Fruit fly (Drosophila melanogaster) whole organism, embryonic: ENCODE measurements around the gene Torsin.

Experiments
- Atf6 ChIP-seq: fragments of 200-800 bp; sonication (Bioruptor generic); IDR thresholded peaks from 2 replicates; pipeline ENCODE4 v1.3.6; 2022; ENCODE audit warnings: missing biosample characterization, missing genetic modification characterization
- CG10274 ChIP-seq: fragments of 200-800 bp; sonication (Bioruptor generic); optimal IDR thresholded peaks from 3 replicates; lab custom pipeline; 2017; ENCODE audit warnings: missing biosample characterization, mild to moderate bottlenecking, missing genetic modification characterization
- CG11398 ChIP-seq: fragments of 200-800 bp; sonication (Bioruptor generic); optimal IDR thresholded peaks from 2 replicates; lab custom pipeline; 2016; ENCODE audit warnings: missing biosample characterization, missing genetic modification characterization
- CG12299 ChIP-seq: fragments of 200-800 bp; sonication (Bioruptor generic); optimal IDR thresholded peaks from 2 replicates; lab custom pipeline; 2018; ENCODE audit warnings: missing biosample characterization, mild to moderate bottlenecking, missing genetic modification characterization
- CG17912 ChIP-seq: fragments of 200-800 bp; sonication (Bioruptor generic); optimal IDR thresholded peaks from 2 replicates; lab custom pipeline; 2018; ENCODE audit warnings: missing biosample characterization, mild to moderate bottlenecking, missing genetic modification characterization
- CG2129 ChIP-seq: fragments of 200-800 bp; sonication (Bioruptor generic); IDR thresholded peaks from 2 replicates; pipeline ENCODE4 v1.3.6; 2022; ENCODE audit warnings: missing biosample characterization, missing genetic modification characterization; ENCODE audit not compliant: partially characterized antibody
- CG2712 ChIP-seq: fragments of 200-800 bp; optimal IDR thresholded peaks from 3 replicates; lab custom pipeline; 2019; ENCODE audit warnings: missing biosample characterization, mild to moderate bottlenecking, missing genetic modification characterization, moderate library complexity
- CG4617 ChIP-seq: fragments of 200-800 bp; sonication (Bioruptor generic); optimal IDR thresholded peaks from 3 replicates; lab custom pipeline; 2016; ENCODE audit warnings: missing biosample characterization, missing genetic modification characterization, borderline replicate concordance
- CG6791 ChIP-seq: fragments of 200-800 bp; sonication (Bioruptor generic); IDR thresholded peaks from 3 replicates; pipeline ENCODE4 v1.3.6; 2022; ENCODE audit warnings: missing biosample characterization, missing genetic modification characterization; ENCODE audit not compliant: partially characterized antibody
- CG8290 ChIP-seq, 3 experiments: fragments of 200-800 bp; sonication (Bioruptor generic); optimal IDR thresholded peaks; 2 replicates each; lab custom pipeline; 2016 to 2019; ENCODE audit warnings: missing biosample characterization in 3 of 3, missing genetic modification characterization in 3 of 3, mild to moderate bottlenecking in 2 of 3, moderate library complexity in 1 of 3
- CHES-1-like ChIP-seq: fragments of 200-800 bp; sonication (Bioruptor generic); optimal IDR thresholded peaks from 2 replicates; lab custom pipeline; 2016; ENCODE audit warnings: missing biosample characterization, missing genetic modification characterization
- Dll ChIP-seq: fragments of 200-800 bp; sonication (Bioruptor generic); IDR thresholded peaks from 4 replicates; pipeline ENCODE4 v1.3.6; 2022; ENCODE audit warnings: missing biosample characterization, missing genetic modification characterization; ENCODE audit not compliant: partially characterized antibody
- Doc3 ChIP-seq: fragments of 200-800 bp; sonication (Bioruptor generic); IDR thresholded peaks from 3 replicates; pipeline ENCODE4 v1.3.6; 2022; ENCODE audit warnings: missing biosample characterization, missing genetic modification characterization; ENCODE audit not compliant: partially characterized antibody
- E2f1 ChIP-seq: fragments of 200-800 bp; sonication (Bioruptor generic); IDR thresholded peaks from 2 replicates; pipeline ENCODE4 v1.3.6; 2022; ENCODE audit warnings: missing biosample characterization, missing genetic modification characterization
- Gsc ChIP-seq: fragments of 200-800 bp; sonication (Bioruptor generic); IDR thresholded peaks from 2 replicates; pipeline ENCODE4 v1.3.6; 2022; ENCODE audit warnings: missing biosample characterization, missing genetic modification characterization
- H2.0 ChIP-seq: fragments of 200-800 bp; sonication (Bioruptor generic); IDR thresholded peaks from 2 replicates; pipeline ENCODE4 v1.3.6; 2022; ENCODE audit warnings: missing biosample characterization, missing genetic modification characterization
- Hand ChIP-seq: fragments of 200-800 bp; sonication (Bioruptor generic); optimal IDR thresholded peaks from 2 replicates; lab custom pipeline; 2017; ENCODE audit warnings: mild to moderate bottlenecking, missing biosample characterization, missing genetic modification reagents, missing genetic modification characterization
- Hey ChIP-seq: fragments of 200-800 bp; sonication (Bioruptor generic); optimal IDR thresholded peaks from 3 replicates; lab custom pipeline; 2018; ENCODE audit warnings: missing biosample characterization, mild to moderate bottlenecking, missing genetic modification characterization
- MBD-R2 ChIP-seq: fragments of 200-800 bp; sonication (Bioruptor generic); IDR thresholded peaks from 2 replicates; pipeline ENCODE4 v1.3.6; 2022; ENCODE audit warnings: missing biosample characterization, missing genetic modification characterization
- MESR4 ChIP-seq: fragments of 200-800 bp; sonication (Bioruptor generic); optimal IDR thresholded peaks from 2 replicates; lab custom pipeline; 2018; ENCODE audit warnings: missing biosample characterization, mild to moderate bottlenecking, missing genetic modification characterization, moderate library complexity
- Nf-YA ChIP-seq: fragments of 200-800 bp; sonication (Bioruptor generic); IDR thresholded peaks from 2 replicates; pipeline ENCODE4 v1.3.6; 2022; ENCODE audit warnings: missing biosample characterization, missing genetic modification characterization
- Pdp1 ChIP-seq, 2 experiments: fragments of 200-800 bp; sonication (Bioruptor generic); optimal IDR thresholded peaks; 3 replicates each; lab custom pipeline; 2016; ENCODE audit warnings: missing biosample characterization in 2 of 2, missing genetic modification characterization in 2 of 2, mild to moderate bottlenecking in 1 of 2, moderate library complexity in 1 of 2
- Scr ChIP-seq: fragments of 200-800 bp; sonication (Bioruptor generic); IDR thresholded peaks from 2 replicates; pipeline ENCODE4 v1.3.6; 2022; ENCODE audit warnings: missing biosample characterization, missing genetic modification characterization; ENCODE audit not compliant: partially characterized antibody
- Sry-δ ChIP-seq: fragments of 200-800 bp; sonication (Bioruptor generic); optimal IDR thresholded peaks from 2 replicates; lab custom pipeline; 2016; ENCODE audit warnings: missing biosample characterization, missing genetic modification characterization
- YL-1 ChIP-seq: fragments of 200-800 bp; sonication (Bioruptor generic); optimal IDR thresholded peaks from 3 replicates; lab custom pipeline; 2017; ENCODE audit warnings: missing biosample characterization, mild to moderate bottlenecking, missing genetic modification characterization
- ap ChIP-seq: fragments of 200-800 bp; sonication (Bioruptor generic); IDR thresholded peaks from 2 replicates; pipeline ENCODE4 v1.3.6; 2022; ENCODE audit warnings: missing biosample characterization, missing genetic modification characterization
- croc ChIP-seq: fragments of 200-800 bp; sonication (Bioruptor generic); conservative IDR thresholded peaks from 3 replicates; pipeline ENCODE4 v1.3.6; 2022; ENCODE audit warnings: missing biosample characterization, missing genetic modification characterization
- ems ChIP-seq: fragments of 200-800 bp; sonication (Bioruptor generic); optimal IDR thresholded peaks from 3 replicates; lab custom pipeline; 2016; ENCODE audit warnings: missing biosample characterization, missing genetic modification characterization
- hb ChIP-seq: fragments of 200-800 bp; sonication (Bioruptor generic); IDR thresholded peaks from 3 replicates; pipeline ENCODE4 v1.3.6; 2022; ENCODE audit warnings: missing biosample characterization, missing genetic modification characterization; ENCODE audit not compliant: partially characterized antibody
- nerfin-2 ChIP-seq: fragments of 200-800 bp; sonication (Bioruptor generic); IDR thresholded peaks from 2 replicates; pipeline ENCODE4 v1.3.6; 2022; ENCODE audit warnings: missing biosample characterization, missing genetic modification characterization; ENCODE audit not compliant: partially characterized antibody
- pum ChIP-seq: fragments of 200-800 bp; sonication (Bioruptor generic); optimal IDR thresholded peaks from 2 replicates; lab custom pipeline; 2016; ENCODE audit warnings: missing biosample characterization, missing genetic modification characterization
- rib ChIP-seq: fragments of 200-800 bp; sonication (Bioruptor generic); IDR thresholded peaks from 2 replicates; pipeline ENCODE4 v1.3.6; 2022; ENCODE audit warnings: missing biosample characterization, missing genetic modification characterization
- sens ChIP-seq: fragments of 200-800 bp; sonication (Bioruptor generic); peaks from one replicate; lab custom pipeline; 2016; ENCODE audit warnings: missing biosample characterization, missing genetic modification characterization
- tio ChIP-seq: fragments of 200-800 bp; sonication (Bioruptor generic); optimal IDR thresholded peaks from 2 replicates; lab custom pipeline; 2017; ENCODE audit warnings: missing biosample characterization, missing genetic modification characterization, inconsistent platforms
- tll ChIP-seq, 2 experiments: fragments of 200-800 bp in 1 of 2; fragments of >200 bp in 1 of 2; sonication (Bioruptor generic) in 1 of 2; optimal IDR thresholded peaks; 2 replicates each; lab custom pipeline; 2017 to 2019; ENCODE audit warnings: missing biosample characterization in 2 of 2, missing genetic modification characterization in 2 of 2, mild to moderate bottlenecking in 1 of 2, moderate library complexity in 1 of 2
- twi ChIP-seq: fragments of 200-800 bp; optimal IDR thresholded peaks from 2 replicates; lab custom pipeline; 2019; ENCODE audit warnings: missing biosample characterization, mild to moderate bottlenecking, missing genetic modification characterization, moderate library complexity
- unc-4 ChIP-seq: fragments of 200-800 bp; sonication (Bioruptor generic); IDR thresholded peaks from 2 replicates; pipeline ENCODE4 v1.3.6; 2022; ENCODE audit warnings: missing biosample characterization, missing genetic modification characterization; ENCODE audit not compliant: partially characterized antibody
- wek ChIP-seq: fragments of 200-800 bp; sonication (Bioruptor generic); optimal IDR thresholded peaks from 3 replicates; lab custom pipeline; 2018; ENCODE audit warnings: missing biosample characterization, mild to moderate bottlenecking, missing genetic modification characterization, moderate library complexity

Torsin gene

DNA sequence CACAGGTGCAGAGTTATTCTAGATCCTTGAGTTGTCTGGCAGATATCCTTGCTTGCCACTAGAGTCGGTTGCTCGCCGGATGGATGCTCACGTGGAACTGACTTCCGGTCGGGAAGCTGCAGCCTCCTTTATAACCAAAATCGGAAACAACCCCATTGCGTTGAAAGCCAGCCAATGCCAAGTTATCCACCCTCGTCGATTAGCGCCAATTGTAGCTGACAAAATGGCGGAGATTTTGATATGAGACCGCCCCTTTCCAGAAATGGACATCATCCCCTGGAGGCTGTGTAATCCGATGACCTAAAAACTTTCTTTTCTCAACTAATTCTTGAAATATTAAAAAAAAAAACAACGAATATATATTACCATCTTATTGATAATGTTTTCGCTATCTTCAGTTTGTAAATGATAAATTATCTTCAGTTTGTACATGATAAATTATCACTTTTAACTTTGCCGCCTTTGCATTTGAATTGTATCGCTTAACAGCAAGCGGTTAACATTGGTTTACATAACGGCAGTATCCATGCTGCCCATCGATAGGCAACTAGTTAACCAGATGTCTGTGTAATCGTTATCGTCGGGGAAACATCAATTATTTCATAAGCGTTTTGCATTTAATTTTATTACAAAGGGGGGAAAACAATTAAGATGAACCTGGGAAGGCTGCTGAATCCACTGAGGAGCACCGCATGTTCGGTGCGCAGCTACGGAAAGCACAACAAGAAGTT lies 2.4 kb downstream of the Torsin start, which contains the start of the genes HLH4C and mRpL30 (continued):
- TF ChIP-seq hb (GFP tag; lab: Robert Waterston, UW) (peak; percentile 97), Pdp1 (GFP tag; optimal IDR thresholded peaks at IDR 0.05; lab: Kevin White, UChicago) (peak in 1 of 2 experiments; percentile 99), CG6791 (peak; percentile 97), pum (GFP tag; lab: Kevin White, UChicago) (no peak), Scr (GFP tag; lab: Robert Waterston, UW) (peak; percentile 78), nerfin-2 (GFP tag; lab: Robert Waterston, UW) (peak; percentile 99), Doc3 (GFP tag; lab: Robert Waterston, UW) (peak; percentile 70), YL-1 (peak; percentile 39), unc-4 (GFP tag; lab: Robert Waterston, UW) (peak; percentile 65), CG4617 (peak; percentile 18), MBD-R2 (GFP tag; lab: Robert Waterston, UW) (peak; percentile 29; the same call in 1 of the 2 replicates), CG17912 (no peak), MESR4 (GFP tag; lab: Kevin White, UChicago) (peak; percentile 62), Dll (GFP tag; lab: Robert Waterston, UW) (peak; percentile 74; the same call in 2 of the 4 replicates), twi (tag; lab: Kevin White, UChicago) (no peak)

DNA sequence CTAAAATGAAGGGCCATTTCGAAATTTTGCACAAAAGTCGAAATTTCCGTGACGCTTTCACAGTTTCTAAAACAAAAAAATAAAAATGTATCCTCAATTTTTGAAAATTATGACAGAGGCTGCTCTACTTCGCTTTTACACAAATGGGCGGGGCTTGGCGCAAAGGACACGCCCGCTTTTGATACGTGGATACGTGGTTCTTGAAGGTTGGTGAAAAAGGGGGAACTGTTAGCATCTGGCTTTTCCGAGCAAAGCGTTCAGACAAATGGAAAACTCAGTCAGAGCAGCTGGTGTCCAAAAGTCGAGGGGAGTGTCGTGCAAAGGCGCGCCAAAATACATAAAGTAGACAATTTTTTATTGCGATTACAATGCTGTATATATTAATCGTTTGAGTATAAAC lies 5.1 kb downstream of the Torsin start, which contains the start of gene CG3062:
Gene CG3062, minus strand, starts transcription at position 101 of the 400 bp plus-strand sequence.
- TF ChIP-seq ems: no peak
- TF ChIP-seq CG8290 (GFP tag; optimal IDR thresholded peaks at IDR 0.05; lab: Kevin White, UChicago): no peak
- no peak for TF ChIP-seq CG8290 (tag; optimal IDR thresholded peaks at IDR 0.05; lab: Kevin White, UChicago)
- TF ChIP-seq CHES-1-like (GFP tag; lab: Kevin White, UChicago): no peak
- TF ChIP-seq sens (GFP tag; lab: Kevin White, UChicago): no peak
- TF ChIP-seq CG2712 (tag; lab: Kevin White, UChicago): no peak
- no peak for TF ChIP-seq wek (GFP tag; lab: Kevin White, UChicago)
- TF ChIP-seq croc: no peak
- TF ChIP-seq Atf6 (GFP tag; lab: Robert Waterston, UW): no peak
- TF ChIP-seq ap (GFP tag; lab: Robert Waterston, UW): no peak
- TF ChIP-seq Gsc (GFP tag; lab: Robert Waterston, UW): no peak
- no peak for TF ChIP-seq tio (GFP tag; lab: Kevin White, UChicago)
- TF ChIP-seq CG11398 (GFP tag; lab: Kevin White, UChicago): no peak
- no peak for TF ChIP-seq tll (GFP tag; optimal IDR thresholded peaks at IDR 0.05; lab: Kevin White, UChicago)
- TF ChIP-seq Hand (GFP tag; lab: Kevin White, UChicago): no peak
- TF ChIP-seq YL-1: no peak
- TF ChIP-seq Sry-δ (GFP tag; lab: Kevin White, UChicago): no peak
- TF ChIP-seq CG2129 (GFP tag; lab: Robert Waterston, UW): no peak

DNA sequence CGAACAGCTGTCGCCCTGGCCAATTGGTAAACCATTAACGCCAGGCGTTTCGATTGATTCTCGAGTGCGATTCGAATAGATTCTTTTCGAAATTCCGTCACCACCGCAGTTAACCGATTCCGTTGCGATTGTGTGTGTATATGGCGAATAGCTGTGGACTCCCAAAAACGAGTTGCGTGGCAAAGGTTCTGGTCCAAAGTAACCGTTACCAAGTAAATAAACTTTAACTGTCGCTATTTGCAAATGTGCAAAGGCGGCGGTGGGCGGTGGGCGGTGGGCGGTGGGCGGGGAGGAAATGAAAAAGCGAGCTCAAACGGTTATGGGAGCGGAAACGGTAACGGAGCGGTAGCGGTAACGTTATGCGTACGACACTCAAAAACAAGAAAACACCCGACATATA lies 5.9 kb downstream of the Torsin start, which contains the start of gene CG3081:
Gene CG3081, minus strand, starts transcription at position 101 of the 400 bp plus-strand sequence.
- TF ChIP-seq E2f1 (GFP tag; lab: Robert Waterston, UW) (no peak), CG12299 (tag; lab: Kevin White, UChicago) (no peak), Hey (tag; lab: Kevin White, UChicago) (no peak), CG10274 (GFP tag; lab: Kevin White, UChicago) (no peak), rib (no peak), Nf-YA (GFP tag; lab: Robert Waterston, UW) (no peak), H2.0 (GFP tag; lab: Robert Waterston, UW) (no peak)
